Fruit fly (Drosophila melanogaster): Measurements from ENCODE around the gene Tsp66E.

DNA sequence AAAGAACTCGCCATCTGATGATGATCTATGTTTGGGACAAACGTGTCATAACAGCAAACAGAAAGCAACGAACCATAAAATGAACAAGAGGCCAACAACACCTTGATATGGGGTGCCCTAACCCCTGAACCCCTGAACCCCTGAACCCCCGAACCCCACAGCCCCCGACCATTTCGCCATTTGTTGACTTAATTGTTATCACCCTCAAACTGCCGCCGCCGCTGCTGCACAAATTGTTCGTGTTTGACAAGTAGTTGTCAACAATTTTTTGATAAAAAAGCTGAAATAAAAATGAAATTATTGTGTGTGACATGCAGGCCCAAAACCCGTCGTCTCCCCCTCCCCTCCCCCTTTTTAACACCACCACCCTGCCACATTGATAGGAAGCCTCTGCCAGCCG lies 39.2 kb upstream of the Tsp66E start:
- no peak for TF ChIP-seq h (optimal IDR thresholded peaks at IDR 0.05)
- no peak for TF ChIP-seq ttk (optimal IDR thresholded peaks at IDR 0.05)
- TF ChIP-seq Myc (optimal IDR thresholded peaks at IDR 0.05) = no peak

All from Kc167 (cell line).